Fruit fly (Drosophila melanogaster) whole organism, prepupa: ENCODE data around the gene CG5390.

ENCODE experiments used
- CG6854 ChIP-seq: fragments of 200-800 bp; sonication (Bioruptor generic); optimal IDR thresholded peaks from 2 replicates; lab custom pipeline; 2017; ENCODE audit warnings: missing biosample characterization, mild to moderate bottlenecking, missing genetic modification characterization
- Hr38 ChIP-seq: sonication (Bioruptor generic); optimal IDR thresholded peaks from 2 replicates; lab custom pipeline; 2016; ENCODE audit warnings: missing biosample characterization, missing genetic modification characterization

dm6 chr2L:10334854-10335277 lies 28.5 kb upstream of the CG5390 start:
- peak; percentile 61 for TF ChIP-seq CG6854
- TF ChIP-seq Hr38 = no peak
